Fruit fly (Drosophila melanogaster) whole organism, prepupa: ENCODE results near the gene sbm.
A peak's percentile ranks its signal among the peaks of the same experiment; 100 is the strongest.

ENCODE experiments used
- Blimp-1 ChIP-seq: fragments of 200-800 bp; sonication (Bioruptor generic); optimal IDR thresholded peaks from 3 replicates; lab custom pipeline; 2017; ENCODE audit warnings: missing biosample characterization, missing genetic modification characterization, mild to moderate bottlenecking, moderate library complexity, missing genetic modification reagents
- CG10631 ChIP-seq: fragments of 200-800 bp; sonication (Bioruptor generic); optimal IDR thresholded peaks from 2 replicates; lab custom pipeline; 2016; ENCODE audit warnings: missing biosample characterization, missing genetic modification characterization
- CG10669 ChIP-seq: fragments of 200-800 bp; sonication (Bioruptor generic); optimal IDR thresholded peaks from 3 replicates; lab custom pipeline; 2018; ENCODE audit warnings: missing biosample characterization, mild to moderate bottlenecking, missing genetic modification characterization, moderate library complexity
- CG11294 ChIP-seq: fragments of 200-800 bp; sonication (Bioruptor generic); IDR thresholded peaks from 2 replicates; pipeline ENCODE4 v1.3.6; 2022; ENCODE audit warnings: missing biosample characterization, missing genetic modification characterization
- CG11762 ChIP-seq: fragments of 200-800 bp; sonication (Bioruptor generic); optimal IDR thresholded peaks from 3 replicates; lab custom pipeline; 2016; ENCODE audit warnings: missing biosample characterization, missing genetic modification characterization; ENCODE audit not compliant: insufficient read depth
- CG11902 ChIP-seq: fragments of 200-800 bp; sonication (Bioruptor generic); optimal IDR thresholded peaks from 3 replicates; lab custom pipeline; 2016; ENCODE audit warnings: missing biosample characterization, missing genetic modification characterization
- CG15336 ChIP-seq: fragments of 200-800 bp; sonication (Bioruptor generic); IDR thresholded peaks from 2 replicates; pipeline ENCODE4 v1.3.6; 2022; ENCODE audit warnings: missing biosample characterization, missing genetic modification characterization
- CG3032 ChIP-seq: fragments of 200-800 bp; optimal IDR thresholded peaks from 2 replicates; lab custom pipeline; 2019; ENCODE audit warnings: missing biosample characterization, mild to moderate bottlenecking, missing genetic modification characterization, moderate library complexity
- CG32006 ChIP-seq: fragments of 200-800 bp; sonication (Bioruptor generic); optimal IDR thresholded peaks from 3 replicates; lab custom pipeline; 2017; ENCODE audit warnings: missing biosample characterization, mild to moderate bottlenecking, missing genetic modification characterization
- CG34406 ChIP-seq: fragments of 200-800 bp; sonication (Bioruptor generic); optimal IDR thresholded peaks from 3 replicates; lab custom pipeline; 2016; ENCODE audit warnings: missing biosample characterization, missing genetic modification characterization
- CG3919 ChIP-seq: fragments of 200-800 bp; sonication (Bioruptor generic); optimal IDR thresholded peaks from 3 replicates; lab custom pipeline; 2016; ENCODE audit warnings: missing biosample characterization, missing genetic modification characterization
- CG6163 ChIP-seq: fragments of 200-800 bp; sonication (Bioruptor generic); IDR thresholded peaks from 3 replicates; pipeline ENCODE4 v1.3.6; 2022; ENCODE audit warnings: missing biosample characterization, missing genetic modification characterization
- CG6276 ChIP-seq: fragments of 200-800 bp; sonication (Bioruptor generic); optimal IDR thresholded peaks from 2 replicates; lab custom pipeline; 2017; ENCODE audit warnings: missing biosample characterization, mild to moderate bottlenecking, missing genetic modification characterization
- CG6792 ChIP-seq: fragments of 200-800 bp; sonication (Bioruptor generic); optimal IDR thresholded peaks from 3 replicates; lab custom pipeline; 2016; ENCODE audit warnings: missing biosample characterization, missing genetic modification characterization
- CG6808 ChIP-seq: fragments of 200-800 bp; sonication (Bioruptor generic); optimal IDR thresholded peaks from 3 replicates; lab custom pipeline; 2017; ENCODE audit warnings: missing biosample characterization, missing genetic modification characterization, mild to moderate bottlenecking, moderate library complexity, missing genetic modification reagents
- CG6854 ChIP-seq: fragments of 200-800 bp; sonication (Bioruptor generic); optimal IDR thresholded peaks from 2 replicates; lab custom pipeline; 2017; ENCODE audit warnings: missing biosample characterization, mild to moderate bottlenecking, missing genetic modification characterization
- CG8119 ChIP-seq: fragments of 200-800 bp; sonication (Bioruptor generic); IDR thresholded peaks from 3 replicates; pipeline ENCODE4 v1.3.6; 2022; ENCODE audit warnings: missing biosample characterization, missing genetic modification characterization
- CG8319 ChIP-seq: fragments of 200-800 bp; sonication (Bioruptor generic); optimal IDR thresholded peaks from 3 replicates; lab custom pipeline; 2016; ENCODE audit warnings: missing biosample characterization, missing genetic modification characterization
- CG8632 ChIP-seq: fragments of 200-800 bp; sonication (Bioruptor generic); optimal IDR thresholded peaks from 3 replicates; lab custom pipeline; 2016; ENCODE audit warnings: missing biosample characterization, missing genetic modification characterization
- Eip75B ChIP-seq: fragments of 200-800 bp; sonication (Bioruptor generic); optimal IDR thresholded peaks from 3 replicates; lab custom pipeline; 2016; ENCODE audit warnings: missing biosample characterization, missing genetic modification characterization
- Eip78C ChIP-seq: fragments of 200-800 bp; sonication (Bioruptor generic); peaks from one replicate; lab custom pipeline; 2016; ENCODE audit warnings: missing biosample characterization, missing genetic modification characterization
- Eip93F ChIP-seq: fragments of 200-800 bp; sonication (Bioruptor generic); optimal IDR thresholded peaks from 2 replicates; lab custom pipeline; 2016; ENCODE audit warnings: missing biosample characterization, mild to moderate bottlenecking, missing genetic modification characterization
- Ets21C ChIP-seq: fragments of 200-800 bp; sonication (Bioruptor generic); optimal IDR thresholded peaks from 3 replicates; lab custom pipeline; 2016; ENCODE audit warnings: missing biosample characterization, missing genetic modification characterization
- Ets96B ChIP-seq: fragments of 200-800 bp; optimal IDR thresholded peaks from 2 replicates; lab custom pipeline; 2019; ENCODE audit warnings: missing biosample characterization, mild to moderate bottlenecking, missing genetic modification characterization, moderate library complexity
- Hr38 ChIP-seq: sonication (Bioruptor generic); optimal IDR thresholded peaks from 2 replicates; lab custom pipeline; 2016; ENCODE audit warnings: missing biosample characterization, missing genetic modification characterization
- Hr39 ChIP-seq: fragments of 200-800 bp; sonication (Bioruptor generic); optimal IDR thresholded peaks from 2 replicates; lab custom pipeline; 2016; ENCODE audit warnings: missing biosample characterization, missing genetic modification characterization
- Hr4 ChIP-seq: fragments of 200-800 bp; sonication (Bioruptor generic); optimal IDR thresholded peaks from 3 replicates; lab custom pipeline; 2016; ENCODE audit warnings: missing biosample characterization, missing genetic modification characterization
- Lpt ChIP-seq: fragments of 200-800 bp; sonication (Bioruptor generic); optimal IDR thresholded peaks from 3 replicates; lab custom pipeline; 2016; ENCODE audit warnings: missing biosample characterization, missing genetic modification characterization
- Met ChIP-seq: fragments of 200-800 bp; sonication (Bioruptor generic); optimal IDR thresholded peaks from 3 replicates; lab custom pipeline; 2016; ENCODE audit warnings: missing biosample characterization, missing genetic modification characterization
- OdsH ChIP-seq: fragments of 200-800 bp; sonication (Bioruptor generic); optimal IDR thresholded peaks from 3 replicates; lab custom pipeline; 2016; ENCODE audit warnings: missing biosample characterization, missing genetic modification characterization
- Smox ChIP-seq: fragments of 200-800 bp; sonication (Bioruptor generic); optimal IDR thresholded peaks from 3 replicates; lab custom pipeline; 2016; ENCODE audit warnings: missing biosample characterization, missing genetic modification characterization
- Sox102F ChIP-seq: fragments of 200-800 bp; sonication (Bioruptor generic); optimal IDR thresholded peaks from 2 replicates; lab custom pipeline; 2016; ENCODE audit warnings: missing biosample characterization, mild to moderate bottlenecking, missing genetic modification characterization
- Sox14 ChIP-seq: fragments of 200-800 bp; sonication (Bioruptor generic); optimal IDR thresholded peaks from 3 replicates; lab custom pipeline; 2016; ENCODE audit warnings: missing biosample characterization, missing genetic modification characterization
- Sox15 ChIP-seq: fragments of 200-800 bp; sonication (Bioruptor generic); optimal IDR thresholded peaks from 3 replicates; lab custom pipeline; 2016; ENCODE audit warnings: missing biosample characterization, missing genetic modification characterization
- achi ChIP-seq: fragments of 200-800 bp; sonication (Bioruptor generic); optimal IDR thresholded peaks from 3 replicates; lab custom pipeline; 2016; ENCODE audit warnings: missing biosample characterization, missing genetic modification characterization
- acj6 ChIP-seq: fragments of 200-800 bp; sonication (Bioruptor generic); optimal IDR thresholded peaks from 3 replicates; lab custom pipeline; 2016; ENCODE audit warnings: missing biosample characterization, missing genetic modification characterization
- cyc ChIP-seq: fragments of 200-800 bp; sonication (Bioruptor generic); optimal IDR thresholded peaks from 3 replicates; lab custom pipeline; 2016; ENCODE audit warnings: missing biosample characterization, missing genetic modification characterization
- dac ChIP-seq: fragments of 200-800 bp; sonication (Bioruptor generic); optimal IDR thresholded peaks from 2 replicates; lab custom pipeline; 2017; ENCODE audit warnings: missing biosample characterization, mild to moderate bottlenecking, missing genetic modification characterization
- dsx ChIP-seq: fragments of 200-800 bp; optimal IDR thresholded peaks from 3 replicates; lab custom pipeline; 2019; ENCODE audit warnings: missing biosample characterization, mild to moderate bottlenecking, missing genetic modification characterization, moderate library complexity; ENCODE audit not compliant: poor library complexity, severe bottlenecking
- eg ChIP-seq: fragments of 200-800 bp; sonication (Bioruptor generic); IDR thresholded peaks from 3 replicates; pipeline ENCODE4 v1.3.6; 2022; ENCODE audit warnings: missing biosample characterization, missing genetic modification characterization
- fd85E ChIP-seq: fragments of 200-800 bp; sonication (Bioruptor generic); optimal IDR thresholded peaks from 3 replicates; lab custom pipeline; 2016; ENCODE audit warnings: missing biosample characterization, missing genetic modification characterization
- fkh ChIP-seq: fragments of 200-800 bp; sonication (Bioruptor generic); optimal IDR thresholded peaks from 3 replicates; lab custom pipeline; 2017; ENCODE audit warnings: missing biosample characterization, mild to moderate bottlenecking, missing genetic modification characterization, moderate library complexity
- lz ChIP-seq: fragments of 200-800 bp; sonication (Bioruptor generic); optimal IDR thresholded peaks from 3 replicates; lab custom pipeline; 2016; ENCODE audit warnings: missing biosample characterization, missing genetic modification characterization
- net ChIP-seq: fragments of 200-800 bp; sonication (Bioruptor generic); optimal IDR thresholded peaks from 3 replicates; lab custom pipeline; 2016; ENCODE audit warnings: missing biosample characterization, missing genetic modification characterization
- pdm3 ChIP-seq: fragments of 200-800 bp; sonication (Bioruptor generic); optimal IDR thresholded peaks from 3 replicates; lab custom pipeline; 2016; ENCODE audit warnings: missing biosample characterization, missing genetic modification characterization
- spab ChIP-seq: fragments of 200-800 bp; sonication (Bioruptor generic); optimal IDR thresholded peaks from 2 replicates; lab custom pipeline; 2017; ENCODE audit warnings: missing biosample characterization, mild to moderate bottlenecking, missing genetic modification characterization, missing genetic modification reagents
- svp ChIP-seq: fragments of 200-800 bp; sonication (Bioruptor generic); peaks from one replicate; lab custom pipeline; 2016; ENCODE audit warnings: missing biosample characterization, missing genetic modification characterization
- topi ChIP-seq: fragments of 200-800 bp; sonication (Bioruptor generic); optimal IDR thresholded peaks from 3 replicates; lab custom pipeline; 2016; ENCODE audit warnings: missing biosample characterization, missing genetic modification characterization

sbm gene

dm6 chrX:14629411-14629810, 27.0 kb upstream of the sbm start (continued):
- peak; percentile 32 for TF ChIP-seq CG3032 (tag; lab: Kevin White, UChicago)
- TF ChIP-seq Blimp-1 (GFP tag; lab: Kevin White, UChicago) = no peak
- TF ChIP-seq CG3919 (GFP tag; lab: Kevin White, UChicago) = no peak
- TF ChIP-seq acj6 (GFP tag; lab: Kevin White, UChicago) = no peak
- no peak for TF ChIP-seq cyc (GFP tag; lab: Kevin White, UChicago)
- no peak for TF ChIP-seq Eip75B (GFP tag; lab: Kevin White, UChicago)
- TF ChIP-seq fd85E (GFP tag; lab: Kevin White, UChicago) = no peak
- no peak for TF ChIP-seq Hr4
- no peak for TF ChIP-seq spab
- TF ChIP-seq Lpt (GFP tag; lab: Kevin White, UChicago) = no peak
- no peak for TF ChIP-seq lz (GFP tag; lab: Kevin White, UChicago)
- no peak for TF ChIP-seq topi (GFP tag; lab: Kevin White, UChicago)
- TF ChIP-seq Sox14 (GFP tag; lab: Kevin White, UChicago) = no peak
- TF ChIP-seq Smox (GFP tag; lab: Kevin White, UChicago) = no peak
- TF ChIP-seq, all 60 proteins: peak for 5

DNA sequence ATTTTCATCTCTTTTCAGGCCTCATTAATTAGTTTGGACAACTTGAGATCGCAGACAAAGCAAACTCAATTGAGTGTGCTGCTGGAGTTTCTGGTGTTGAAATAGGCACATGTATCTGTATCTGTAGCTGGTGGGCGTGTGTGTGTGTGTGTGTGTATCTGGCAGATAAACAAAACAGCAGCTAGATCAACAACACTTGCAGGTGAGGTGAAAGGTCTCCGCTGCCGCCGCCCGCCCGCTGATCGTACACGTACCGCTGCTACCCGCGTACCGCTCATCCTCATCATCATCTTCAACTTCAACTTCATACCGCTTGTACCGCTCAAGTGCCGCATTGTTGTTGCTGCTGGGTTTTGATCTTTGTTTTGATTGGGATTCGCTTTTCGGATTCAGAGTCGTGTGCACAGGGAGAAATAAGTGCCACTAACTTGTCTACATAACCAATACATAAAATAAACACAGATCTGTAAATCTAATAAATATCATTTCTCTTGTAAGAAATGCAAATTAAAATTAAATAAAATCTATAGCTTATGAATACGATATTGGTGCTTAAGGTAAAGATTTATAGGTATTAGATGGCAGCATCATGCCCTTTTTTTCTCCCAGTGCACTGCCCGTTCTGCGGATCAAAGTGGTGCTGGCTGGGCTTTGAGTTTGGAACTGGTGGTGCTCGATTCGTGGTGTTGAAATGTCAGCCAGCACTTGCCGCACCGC, 24.9 kb upstream of the sbm start:
- TF ChIP-seq Hr4 = peak; percentile 26
- TF ChIP-seq Hr38 (GFP tag; lab: Kevin White, UChicago) = no peak
- peak; percentile 17 for TF ChIP-seq Eip75B (GFP tag; lab: Kevin White, UChicago)
- TF ChIP-seq Sox15 (GFP tag; lab: Kevin White, UChicago) = no peak
- no peak for TF ChIP-seq Ets21C
- TF ChIP-seq CG15336 (GFP tag; lab: Robert Waterston, UW) = no peak
- peak; percentile 28 for TF ChIP-seq lz (GFP tag; lab: Kevin White, UChicago)
- TF ChIP-seq Eip78C (GFP tag; lab: Kevin White, UChicago) = peak; percentile 68
- TF ChIP-seq OdsH (GFP tag; lab: Kevin White, UChicago) = peak; percentile 30
- TF ChIP-seq Sox102F (GFP tag; lab: Kevin White, UChicago) = peak; percentile 24
- TF ChIP-seq CG6854 (GFP tag; lab: Kevin White, UChicago) = no peak
- peak; percentile 27 for TF ChIP-seq pdm3 (GFP tag; lab: Kevin White, UChicago)
- no peak for TF ChIP-seq dac (GFP tag; lab: Kevin White, UChicago)
- TF ChIP-seq net (GFP tag; lab: Kevin White, UChicago) = no peak
- no peak for TF ChIP-seq CG8632 (GFP tag; lab: Kevin White, UChicago)
- TF ChIP-seq fkh (GFP tag; lab: Kevin White, UChicago) = peak; percentile 78
- TF ChIP-seq CG8319 (GFP tag; lab: Kevin White, UChicago) = peak; percentile 13
- TF ChIP-seq CG6276 (GFP tag; lab: Kevin White, UChicago) = no peak
- TF ChIP-seq CG34406 (GFP tag; lab: Kevin White, UChicago) = peak; percentile 15
- TF ChIP-seq CG11762 = no peak
- TF ChIP-seq spab = peak; percentile 9
- peak; percentile 16 for TF ChIP-seq CG6808 (GFP tag; lab: Kevin White, UChicago)
- no peak for TF ChIP-seq CG11294 (GFP tag; lab: Robert Waterston, UW)
- peak; percentile 8 for TF ChIP-seq acj6 (GFP tag; lab: Kevin White, UChicago)
- TF ChIP-seq CG8119 = 0 out of 3 replicates have a peak, but pooled peaks have one; percentile 39
- TF ChIP-seq Eip93F (GFP tag; lab: Kevin White, UChicago) = no peak
- peak; percentile 32 for TF ChIP-seq CG32006
- TF ChIP-seq topi (GFP tag; lab: Kevin White, UChicago) = peak; percentile 33
- TF ChIP-seq CG10631 (GFP tag; lab: Kevin White, UChicago) = peak; percentile 33
- peak; percentile 10 for TF ChIP-seq Hr39 (GFP tag; lab: Kevin White, UChicago)
- TF ChIP-seq Met (GFP tag; lab: Kevin White, UChicago) = peak; percentile 45
- peak; percentile 19 for TF ChIP-seq Sox14 (GFP tag; lab: Kevin White, UChicago)
- peak; percentile 30 for TF ChIP-seq Ets96B (tag; lab: Kevin White, UChicago)
- TF ChIP-seq dsx = peak; percentile 18
- 0 out of 3 replicates have a peak, but pooled peaks have one; percentile 20 for TF ChIP-seq eg (GFP tag; lab: Robert Waterston, UW)
- TF ChIP-seq CG6163 (GFP tag; lab: Robert Waterston, UW) = peak; percentile 30; the same call in 1 of the 3 replicates
- TF ChIP-seq CG3032 (tag; lab: Kevin White, UChicago) = peak; percentile 38
- peak; percentile 36 for TF ChIP-seq achi (GFP tag; lab: Kevin White, UChicago)
- peak; percentile 39 for TF ChIP-seq svp (GFP tag; lab: Kevin White, UChicago)
- peak; percentile 11 for TF ChIP-seq Smox (GFP tag; lab: Kevin White, UChicago)
- peak; percentile 9 for TF ChIP-seq CG6792 (GFP tag; lab: Kevin White, UChicago)
- TF ChIP-seq CG11902 (GFP tag; lab: Kevin White, UChicago) = no peak
- TF ChIP-seq CG10669 (GFP tag; lab: Kevin White, UChicago) = peak; percentile 27
